Fruit fly (Drosophila melanogaster): Measurements from ENCODE around the gene CG43091.

DNA sequence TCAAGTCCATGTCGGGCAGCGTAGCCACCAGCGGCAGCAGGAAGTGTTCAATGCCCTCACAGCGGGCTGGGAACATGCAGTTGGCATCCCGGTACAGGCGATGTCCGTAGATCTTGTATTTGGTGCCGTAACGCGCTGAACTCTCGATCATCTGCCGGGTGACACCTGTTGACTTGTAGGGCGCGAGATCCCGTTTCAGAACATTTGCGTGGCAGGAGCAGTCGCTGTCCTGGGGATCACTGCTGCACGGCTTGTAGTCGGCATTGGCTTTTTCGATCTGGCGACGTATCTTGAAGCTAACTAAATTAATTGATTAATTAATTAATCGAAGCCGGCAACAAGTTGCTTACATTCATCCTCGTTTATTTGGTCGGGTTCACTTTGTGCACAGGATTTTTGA, 18.5 kb downstream of the CG43091 start:
- no peak for TF ChIP-seq dac (GFP tag; optimal IDR thresholded peaks at IDR 0.05)
- TF ChIP-seq CG31627 (GFP tag; optimal IDR thresholded peaks at IDR 0.05), result no peak
- no peak for TF ChIP-seq fkh (GFP tag; optimal IDR thresholded peaks at IDR 0.05)
- TF ChIP-seq CG6163 (GFP tag; IDR thresholded peaks at IDR 0.05), result no peak
- TF ChIP-seq fd59A (GFP tag; optimal IDR thresholded peaks at IDR 0.05), result no peak
- no peak for TF ChIP-seq OdsH (GFP tag; optimal IDR thresholded peaks at IDR 0.05)
- TF ChIP-seq Sox15 (GFP tag; optimal IDR thresholded peaks at IDR 0.05), result no peak
- no peak for TF ChIP-seq Eip75B (GFP tag; optimal IDR thresholded peaks at IDR 0.05)
- TF ChIP-seq lz (GFP tag; optimal IDR thresholded peaks at IDR 0.05), result no peak
- no peak for TF ChIP-seq Blimp-1 (GFP tag; optimal IDR thresholded peaks at IDR 0.05)
- TF ChIP-seq CG3032 (tag; optimal IDR thresholded peaks at IDR 0.05), result no peak
- no peak for TF ChIP-seq Gug (GFP tag; IDR thresholded peaks at IDR 0.05)
- no peak for TF ChIP-seq Hr4 (GFP tag; optimal IDR thresholded peaks at IDR 0.05)

Data from whole organism, prepupa.